Worm (Caenorhabditis elegans): Measurements from ENCODE around the gene C05D12.1.
"Not testable (repeated sequence)": the region's sequence is repeated elsewhere in the genome, so short reads cannot be mapped to it uniquely, and the experiment has no call there.

The C05D12.1 gene

DNA sequence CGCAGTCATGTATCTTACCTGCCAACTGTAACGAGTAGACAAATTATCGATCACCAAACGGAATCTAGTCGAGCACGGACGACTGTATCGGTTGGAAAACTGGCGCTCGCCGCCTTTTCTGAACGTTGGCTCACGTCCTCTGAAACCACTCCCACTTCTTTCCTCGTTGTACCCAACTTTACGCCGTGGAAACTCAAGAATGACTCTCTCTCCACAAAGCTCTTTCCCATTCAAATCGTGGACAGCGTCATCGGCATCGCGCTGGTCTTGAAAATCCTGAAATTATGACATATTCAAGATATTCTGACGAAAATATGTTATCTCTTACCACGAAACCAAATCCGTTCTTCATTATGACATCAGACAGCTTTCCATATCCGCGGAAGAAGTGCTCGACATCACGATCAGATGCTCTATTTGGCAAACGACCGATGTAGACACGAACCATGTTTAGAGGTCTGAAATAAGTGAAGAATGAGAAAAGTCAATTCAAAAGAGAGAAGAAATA is 37.0 kb upstream of the C05D12.1 start, which contains the start of gene rsp-2:
Gene rsp-2, minus strand, starts transcription at position 458 of the 508 bp plus-strand sequence.
- no peak for TF ChIP-seq pes-1 (GFP tag; IDR thresholded peaks at IDR 0.05)
- TF ChIP-seq tra-4 (tag; optimal IDR thresholded peaks at IDR 0.05): no peak
- no peak for TF ChIP-seq aly-1 (tag; optimal IDR thresholded peaks at IDR 0.05)
- TF ChIP-seq scrt-1 (GFP tag; IDR thresholded peaks at IDR 0.05): no peak
- TF ChIP-seq ceh-36 (tag; optimal IDR thresholded peaks at IDR 0.05): no peak
- TF ChIP-seq ets-7 (tag; optimal IDR thresholded peaks at IDR 0.05): no peak
- TF ChIP-seq hnd-1 (tag; optimal IDR thresholded peaks at IDR 0.05): no peak
- no peak for TF ChIP-seq hmg-4 (GFP tag; optimal IDR thresholded peaks at IDR 0.05)

DNA sequence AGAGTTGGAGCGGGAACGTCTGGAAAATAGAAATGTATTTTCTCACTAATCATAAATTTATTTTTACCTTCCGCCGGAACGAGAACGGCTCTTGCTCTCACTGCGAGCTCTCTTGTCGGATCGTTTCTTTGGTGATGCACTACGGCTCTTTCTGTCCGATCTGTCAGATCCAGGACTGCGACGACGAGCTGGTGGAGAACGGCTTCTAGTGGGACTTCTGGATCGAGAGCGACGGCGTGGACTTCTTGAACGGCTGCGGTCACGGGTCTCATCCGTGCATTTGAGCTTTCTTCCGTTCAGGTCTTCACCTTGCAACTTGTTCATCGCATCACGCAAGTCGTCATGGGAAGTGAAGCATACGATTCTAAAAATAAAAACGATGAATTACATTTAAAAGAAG is 36.2 kb upstream of the C05D12.1 start:
- TF ChIP-seq tbx-37 (GFP tag; conservative IDR thresholded peaks at IDR 0.05) (no peak), ceh-13 (GFP tag; optimal IDR thresholded peaks at IDR 0.05) (no peak), ama-1 (optimal IDR thresholded peaks at IDR 0.05) (no peak), ets-7 (tag; optimal IDR thresholded peaks at IDR 0.05) (no peak)

DNA sequence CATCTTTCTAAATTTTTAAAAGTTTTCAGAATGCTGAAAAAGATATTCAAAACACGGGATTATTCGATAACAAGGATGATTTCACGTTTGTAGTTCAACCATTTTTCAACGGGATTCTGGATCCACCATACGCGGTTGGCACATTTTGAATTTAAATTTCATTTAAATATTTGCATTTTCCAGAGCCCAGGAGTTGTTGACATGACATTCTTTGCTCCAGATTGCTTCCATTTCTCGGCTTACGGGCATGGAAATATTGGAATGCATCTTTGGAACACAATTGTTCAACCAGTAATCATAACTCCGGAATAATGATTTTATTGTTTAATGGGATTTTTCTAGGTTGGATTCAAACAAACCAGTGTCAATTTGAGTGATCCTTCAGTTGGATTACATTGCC is 35.3 kb upstream of the C05D12.1 start:
- TF ChIP-seq ceh-36 (tag; optimal IDR thresholded peaks at IDR 0.05) (no peak), sea-1 (GFP tag; conservative IDR thresholded peaks at IDR 0.05) (no peak)

DNA sequence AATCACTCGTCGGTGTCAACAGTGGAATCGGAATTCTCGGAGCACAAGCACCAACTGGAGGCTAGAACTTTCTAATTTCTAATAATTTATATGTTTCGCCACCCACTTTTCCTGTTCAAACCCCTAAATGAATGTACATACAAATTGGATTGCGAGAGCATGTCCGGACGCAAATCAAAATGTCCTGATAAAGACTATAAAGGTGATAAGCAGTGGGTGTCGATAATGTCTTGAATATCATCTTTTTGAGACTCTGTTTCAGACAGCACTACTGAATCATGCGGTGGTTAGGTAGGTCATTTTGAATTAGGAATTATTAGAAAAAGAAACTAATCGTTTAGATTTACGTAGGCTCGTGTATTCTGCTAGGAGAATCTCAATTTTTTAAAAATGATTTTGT is 33.2 kb upstream of the C05D12.1 start, which contains the start of gene W02B12.1:
Gene W02B12.1, plus strand, starts transcription at position 269 of the 400 bp plus-strand sequence.
- no peak for TF ChIP-seq ets-7 (tag; optimal IDR thresholded peaks at IDR 0.05)
- TF ChIP-seq tbx-11 (GFP tag; IDR thresholded peaks at IDR 0.05): no peak
- TF ChIP-seq ama-1 (optimal IDR thresholded peaks at IDR 0.05): no peak
- no peak for TF ChIP-seq ceh-13 (GFP tag; optimal IDR thresholded peaks at IDR 0.05)
- no peak for TF ChIP-seq F13C5.2 (tag; optimal IDR thresholded peaks at IDR 0.05)
- TF ChIP-seq sea-1 (GFP tag; conservative IDR thresholded peaks at IDR 0.05): no peak
- no peak for TF ChIP-seq hmbx-1 (tag; optimal IDR thresholded peaks at IDR 0.05)
- no peak for TF ChIP-seq flt-1 (GFP tag; IDR thresholded peaks at IDR 0.05)
- TF ChIP-seq pes-1 (GFP tag; IDR thresholded peaks at IDR 0.05): no peak
- no peak for TF ChIP-seq tra-4 (tag; optimal IDR thresholded peaks at IDR 0.05)
- TF ChIP-seq ceh-36 (tag; optimal IDR thresholded peaks at IDR 0.05): no peak
- TF ChIP-seq tbx-37 (GFP tag; conservative IDR thresholded peaks at IDR 0.05): no peak
- TF ChIP-seq aly-1 (tag; optimal IDR thresholded peaks at IDR 0.05): no peak
- TF ChIP-seq hmg-4 (GFP tag; optimal IDR thresholded peaks at IDR 0.05): no peak
- no peak for TF ChIP-seq scrt-1 (GFP tag; IDR thresholded peaks at IDR 0.05)
- no peak for TF ChIP-seq B0310.2 (tag; optimal IDR thresholded peaks at IDR 0.05)
- TF ChIP-seq hnd-1 (tag; optimal IDR thresholded peaks at IDR 0.05): no peak

DNA sequence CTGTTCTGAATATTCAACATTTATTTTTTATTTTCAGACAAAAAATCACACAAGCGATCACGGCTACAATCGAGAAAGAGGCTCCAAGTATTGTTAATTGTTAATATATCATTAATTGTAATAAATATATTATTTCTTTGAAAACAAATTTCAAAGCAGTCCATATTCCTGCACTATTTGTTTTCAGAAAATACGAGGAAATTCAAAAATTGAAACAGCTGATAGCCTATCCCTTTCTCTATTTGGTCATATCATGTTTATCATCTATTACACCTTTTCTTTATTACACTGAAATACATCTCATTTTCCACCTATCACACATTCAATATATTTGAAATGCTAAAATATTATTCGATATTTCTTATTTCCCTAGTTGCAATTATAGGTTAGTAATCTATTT is 29.4 kb upstream of the C05D12.1 start, which contains the start of gene W02B12.13:
Gene W02B12.13, plus strand, starts transcription at position 301 of the 400 bp plus-strand sequence.
- no peak for TF ChIP-seq sea-1 (GFP tag; conservative IDR thresholded peaks at IDR 0.05)
- TF ChIP-seq ceh-13 (GFP tag; optimal IDR thresholded peaks at IDR 0.05): no peak
- TF ChIP-seq ets-7 (tag; optimal IDR thresholded peaks at IDR 0.05): no peak
- no peak for TF ChIP-seq B0310.2 (tag; optimal IDR thresholded peaks at IDR 0.05)
- no peak for TF ChIP-seq pes-1 (GFP tag; IDR thresholded peaks at IDR 0.05)
- TF ChIP-seq hmbx-1 (tag; optimal IDR thresholded peaks at IDR 0.05): no peak
- no peak for TF ChIP-seq hmg-4 (GFP tag; optimal IDR thresholded peaks at IDR 0.05)
- TF ChIP-seq tbx-11 (GFP tag; IDR thresholded peaks at IDR 0.05): no peak
- no peak for TF ChIP-seq ceh-36 (tag; optimal IDR thresholded peaks at IDR 0.05)
- TF ChIP-seq tra-4 (tag; optimal IDR thresholded peaks at IDR 0.05): no peak
- no peak for TF ChIP-seq aly-1 (tag; optimal IDR thresholded peaks at IDR 0.05)

DNA sequence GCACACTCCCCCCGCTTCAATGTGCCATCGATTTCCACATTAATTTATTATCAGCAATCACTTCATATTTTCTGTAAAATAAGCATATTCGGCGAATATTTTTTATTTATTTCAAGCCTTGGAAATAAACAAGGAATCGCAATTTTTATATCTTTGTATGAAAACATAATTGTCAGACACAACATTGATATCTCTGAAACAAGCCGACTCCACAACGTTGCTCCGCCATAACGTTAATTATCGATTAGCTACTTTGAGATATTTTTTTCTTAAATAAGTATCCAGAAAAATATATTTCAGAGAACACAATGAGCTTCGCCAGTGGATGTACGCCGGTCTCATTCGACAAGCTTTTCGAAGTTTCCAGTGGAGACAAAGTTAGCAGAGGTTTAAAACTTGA is 28.3 kb upstream of the C05D12.1 start, which contains the start of gene adbp-1:
Gene adbp-1, plus strand, starts transcription at position 301 of the 400 bp plus-strand sequence.
- no peak for TF ChIP-seq B0310.2 (tag; optimal IDR thresholded peaks at IDR 0.05)
- TF ChIP-seq ama-1 (optimal IDR thresholded peaks at IDR 0.05): no peak
- no peak for TF ChIP-seq scrt-1 (GFP tag; IDR thresholded peaks at IDR 0.05)
- no peak for TF ChIP-seq tbx-37 (GFP tag; conservative IDR thresholded peaks at IDR 0.05)
- no peak for TF ChIP-seq pes-1 (GFP tag; IDR thresholded peaks at IDR 0.05)
- TF ChIP-seq flt-1 (GFP tag; IDR thresholded peaks at IDR 0.05): no peak
- TF ChIP-seq tra-4 (tag; optimal IDR thresholded peaks at IDR 0.05): no peak
- no peak for TF ChIP-seq hnd-1 (tag; optimal IDR thresholded peaks at IDR 0.05)
- TF ChIP-seq F13C5.2 (tag; optimal IDR thresholded peaks at IDR 0.05): no peak
- TF ChIP-seq hmg-4 (GFP tag; optimal IDR thresholded peaks at IDR 0.05): no peak

DNA sequence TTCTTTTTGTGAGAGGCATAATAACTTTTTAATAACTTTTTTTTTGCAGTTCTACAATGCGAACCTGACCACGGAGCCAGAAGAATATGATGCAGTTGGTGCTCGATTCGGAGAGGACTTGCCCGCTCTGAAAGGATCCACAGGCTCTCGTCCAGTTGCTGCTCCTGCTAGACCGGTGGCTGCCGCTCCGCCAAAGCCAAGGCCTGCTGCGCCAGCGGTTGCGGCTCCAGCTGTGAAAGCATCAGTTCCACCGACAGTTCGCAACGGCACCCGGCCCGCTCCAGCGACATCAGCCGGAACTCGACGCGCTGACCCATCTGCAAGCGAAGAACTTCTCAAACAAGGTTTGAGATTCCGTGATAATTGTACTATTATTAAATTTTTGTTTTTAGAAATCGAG is 27.6 kb upstream of the C05D12.1 start:
- TF ChIP-seq tbx-11 (GFP tag; IDR thresholded peaks at IDR 0.05): no peak
- TF ChIP-seq ceh-13 (GFP tag; optimal IDR thresholded peaks at IDR 0.05): no peak
- TF ChIP-seq hnd-1 (tag; optimal IDR thresholded peaks at IDR 0.05): no peak
- TF ChIP-seq tra-4 (tag; optimal IDR thresholded peaks at IDR 0.05): no peak
- no peak for TF ChIP-seq pes-1 (GFP tag; IDR thresholded peaks at IDR 0.05)
- TF ChIP-seq ets-7 (tag; optimal IDR thresholded peaks at IDR 0.05): no peak
- TF ChIP-seq aly-1 (tag; optimal IDR thresholded peaks at IDR 0.05): no peak
- no peak for TF ChIP-seq hmbx-1 (tag; optimal IDR thresholded peaks at IDR 0.05)
- no peak for TF ChIP-seq B0310.2 (tag; optimal IDR thresholded peaks at IDR 0.05)
- no peak for TF ChIP-seq hmg-4 (GFP tag; optimal IDR thresholded peaks at IDR 0.05)
- no peak for TF ChIP-seq scrt-1 (GFP tag; IDR thresholded peaks at IDR 0.05)
- no peak for TF ChIP-seq flt-1 (GFP tag; IDR thresholded peaks at IDR 0.05)
- no peak for TF ChIP-seq F13C5.2 (tag; optimal IDR thresholded peaks at IDR 0.05)
- TF ChIP-seq sea-1 (GFP tag; conservative IDR thresholded peaks at IDR 0.05): no peak
- no peak for TF ChIP-seq tbx-37 (GFP tag; conservative IDR thresholded peaks at IDR 0.05)
- no peak for TF ChIP-seq ceh-36 (tag; optimal IDR thresholded peaks at IDR 0.05)
- no peak for TF ChIP-seq ama-1 (optimal IDR thresholded peaks at IDR 0.05)

DNA sequence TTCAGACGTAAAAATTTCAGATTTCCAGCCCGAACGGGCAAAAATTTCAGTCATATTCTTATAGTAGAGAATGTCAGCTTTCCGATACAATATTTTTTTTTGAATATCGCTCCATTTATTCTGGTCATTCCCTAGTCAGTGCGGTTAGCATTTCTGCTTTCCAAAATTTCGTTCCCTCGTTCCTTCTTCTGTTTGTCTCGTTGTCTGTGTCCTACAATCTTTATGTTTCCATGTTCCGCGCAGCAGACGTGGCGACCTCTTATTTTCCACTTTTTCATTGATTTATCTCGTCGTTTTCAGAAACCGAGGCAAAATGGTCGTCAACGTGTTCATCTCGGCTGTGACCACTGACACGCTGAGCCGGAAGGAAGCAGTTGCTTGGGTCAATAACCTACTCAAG is 26.9 kb upstream of the C05D12.1 start, which contains the start of gene ebp-2:
Gene ebp-2, plus strand, starts transcription at position 301 of the 400 bp plus-strand sequence.
- TF ChIP-seq sea-1 (GFP tag; conservative IDR thresholded peaks at IDR 0.05); ceh-36 (tag; optimal IDR thresholded peaks at IDR 0.05); hmbx-1 (tag; optimal IDR thresholded peaks at IDR 0.05): not testable (repeated sequence)

Data from whole organism, early embryonic.